Fruit fly (Drosophila melanogaster): ENCODE data around the gene Hsp26.

The Hsp26 gene

dm6 chr3L:9333745-9334382 is 43.4 kb downstream of the Hsp26 start, which contains the start of gene PGRP-LA (continued):
- no peak for TF ChIP-seq unc-4 (GFP tag; IDR thresholded peaks at IDR 0.05; ENCODE audit: partially characterized antibody)
- no peak for TF ChIP-seq CG10147 (GFP tag; optimal IDR thresholded peaks at IDR 0.05)
- no peak for TF ChIP-seq danr (GFP tag; IDR thresholded peaks at IDR 0.05)
- no peak for TF ChIP-seq Ets97D (GFP tag; optimal IDR thresholded peaks at IDR 0.05)
- TF ChIP-seq sim (GFP tag; IDR thresholded peaks at IDR 0.05) = no peak
- no peak for TF ChIP-seq Kr (GFP tag; optimal IDR thresholded peaks at IDR 0.05)
- TF ChIP-seq CkIIα-i1 (GFP tag; IDR thresholded peaks at IDR 0.05) = no peak
- TF ChIP-seq CG4820 (GFP tag; optimal IDR thresholded peaks at IDR 0.05) = no peak
- TF ChIP-seq Hr51 (GFP tag; optimal IDR thresholded peaks at IDR 0.05) = peak in 1 of 2 experiments; percentile 52
- no peak for TF ChIP-seq NC2α (GFP tag; optimal IDR thresholded peaks at IDR 0.05)
- TF ChIP-seq chm (GFP tag; IDR thresholded peaks at IDR 0.05) = no peak
- peak; percentile 41 for TF ChIP-seq gem (tag; optimal IDR thresholded peaks at IDR 0.05)
- no peak for TF ChIP-seq CG10654 (GFP tag; optimal IDR thresholded peaks at IDR 0.05)
- TF ChIP-seq dpn (GFP tag; optimal IDR thresholded peaks at IDR 0.05) = peak in 1 of 2 experiments; percentile 36
- no peak for TF ChIP-seq CG31388 (GFP tag; optimal IDR thresholded peaks at IDR 0.05)
- no peak for TF ChIP-seq CG32772 (GFP tag; IDR thresholded peaks at IDR 0.05)
- TF ChIP-seq Mrtf (GFP tag; IDR thresholded peaks at IDR 0.05) = no peak
- no peak for TF ChIP-seq CG17829 (tag; optimal IDR thresholded peaks at IDR 0.05)
- TF ChIP-seq Hsf (GFP tag; optimal IDR thresholded peaks at IDR 0.05) = peak; percentile 30
- no peak for TF ChIP-seq zfh2 (GFP tag; optimal IDR thresholded peaks at IDR 0.05)
- TF ChIP-seq CG12299 (tag; optimal IDR thresholded peaks at IDR 0.05) = no peak
- peak; percentile 27 for TF ChIP-seq Hmr (GFP tag; optimal IDR thresholded peaks at IDR 0.05)
- TF ChIP-seq CG11504 (tag; optimal IDR thresholded peaks at IDR 0.05) = peak; percentile 45
- peak; percentile 17 for TF ChIP-seq ind (GFP tag; optimal IDR thresholded peaks at IDR 0.05)
- TF ChIP-seq Xbp1 (GFP tag; optimal IDR thresholded peaks at IDR 0.05) = peak; percentile 55
- no peak for TF ChIP-seq bab2 (GFP tag; optimal IDR thresholded peaks at IDR 0.05)
- TF ChIP-seq nom (GFP tag; optimal IDR thresholded peaks at IDR 0.05) = no peak
- no peak for TF ChIP-seq CG13894 (tag; optimal IDR thresholded peaks at IDR 0.05)
- no peak for TF ChIP-seq Bteb2 (GFP tag; optimal IDR thresholded peaks at IDR 0.05)
- no peak for TF ChIP-seq CG5953 (GFP tag; IDR thresholded peaks at IDR 0.05)
- peak; percentile 36 for TF ChIP-seq CG3281 (GFP tag; optimal IDR thresholded peaks at IDR 0.05)
- TF ChIP-seq CG13123 (GFP tag; optimal IDR thresholded peaks at IDR 0.05) = no peak
- TF ChIP-seq jumu (GFP tag; optimal IDR thresholded peaks at IDR 0.05) = no peak
- no peak for TF ChIP-seq cas (GFP tag; IDR thresholded peaks at IDR 0.05)
- TF ChIP-seq CG30403 (GFP tag; optimal IDR thresholded peaks at IDR 0.05) = peak; percentile 12
- peak; percentile 1 for TF ChIP-seq Chrac-16 (GFP tag; optimal IDR thresholded peaks at IDR 0.05)
- TF ChIP-seq Awh (GFP tag; IDR thresholded peaks at IDR 0.05) = no peak
- TF ChIP-seq Trl (optimal IDR thresholded peaks at IDR 0.05) = no peak
- no peak for TF ChIP-seq Trl (GFP tag; optimal IDR thresholded peaks at IDR 0.05)
- peak; percentile 18 for TF ChIP-seq CG10543 (GFP tag; optimal IDR thresholded peaks at IDR 0.05)
- no peak for TF ChIP-seq Nf-YA (GFP tag; IDR thresholded peaks at IDR 0.05)
- peak; percentile 84 for TF ChIP-seq CG11456 (GFP tag; IDR thresholded peaks at IDR 0.05)
- no peak for TF ChIP-seq CG4404 (GFP tag; IDR thresholded peaks at IDR 0.05)
- no peak for TF ChIP-seq CG14667 (GFP tag; IDR thresholded peaks at IDR 0.05)
- no peak for TF ChIP-seq ac (GFP tag; optimal IDR thresholded peaks at IDR 0.05)
- no peak for TF ChIP-seq knrl (GFP tag; IDR thresholded peaks at IDR 0.05; ENCODE audit: partially characterized antibody)
- TF ChIP-seq sd (tag; optimal IDR thresholded peaks at IDR 0.05) = no peak
- TF ChIP-seq bsh (GFP tag; optimal IDR thresholded peaks at IDR 0.05) = no peak
- no peak for TF ChIP-seq odd (GFP tag; optimal IDR thresholded peaks at IDR 0.05)
- peak; percentile 52 for TF ChIP-seq onecut (GFP tag; IDR thresholded peaks at IDR 0.05)
- TF ChIP-seq Tbp (GFP tag; optimal IDR thresholded peaks at IDR 0.05) = no peak
- TF ChIP-seq CG16779 (GFP tag; IDR thresholded peaks at IDR 0.05) = no peak
